Worm (Caenorhabditis elegans): ENCODE data around the gene gst-2.

- TF ChIP-seq snpc-4 (tag; optimal IDR thresholded peaks at IDR 0.05) = no peak
- TF ChIP-seq unc-62 (GFP tag; optimal IDR thresholded peaks at IDR 0.05 in 1 of 2) = no peak
- TF ChIP-seq unc-62 (tag; optimal IDR thresholded peaks at IDR 0.05) = no peak
- TF ChIP-seq nhr-48 (tag; optimal IDR thresholded peaks at IDR 0.05) = no peak
- no peak for TF ChIP-seq jun-1 (tag; optimal IDR thresholded peaks at IDR 0.05)
- no peak for TF ChIP-seq unc-39 (tag; optimal IDR thresholded peaks at IDR 0.05)
- no peak for TF ChIP-seq ZK546.5 (tag; optimal IDR thresholded peaks at IDR 0.05)
- no peak for TF ChIP-seq hlh-30 (tag; optimal IDR thresholded peaks at IDR 0.05; ENCODE audit: insufficient read depth)
- no peak for TF ChIP-seq ztf-11 (tag; optimal IDR thresholded peaks at IDR 0.05)
- TF ChIP-seq hif-1 (tag; optimal IDR thresholded peaks at IDR 0.05) = no peak
- TF ChIP-seq dmd-8 (GFP tag; IDR thresholded peaks at IDR 0.05) = no peak
- no peak for TF ChIP-seq nhr-28 (tag; optimal IDR thresholded peaks at IDR 0.05)
- TF ChIP-seq R02D3.7 (tag; optimal IDR thresholded peaks at IDR 0.05) = no peak
Measured at ce11 chrIV:10110417-10110816, 31.4 kb downstream of the gst-2 start, which contains the start of gene egl-38.

All from whole organism, L4 larva.